Worm (Caenorhabditis elegans): ENCODE results near the gene nspb-3.

DNA sequence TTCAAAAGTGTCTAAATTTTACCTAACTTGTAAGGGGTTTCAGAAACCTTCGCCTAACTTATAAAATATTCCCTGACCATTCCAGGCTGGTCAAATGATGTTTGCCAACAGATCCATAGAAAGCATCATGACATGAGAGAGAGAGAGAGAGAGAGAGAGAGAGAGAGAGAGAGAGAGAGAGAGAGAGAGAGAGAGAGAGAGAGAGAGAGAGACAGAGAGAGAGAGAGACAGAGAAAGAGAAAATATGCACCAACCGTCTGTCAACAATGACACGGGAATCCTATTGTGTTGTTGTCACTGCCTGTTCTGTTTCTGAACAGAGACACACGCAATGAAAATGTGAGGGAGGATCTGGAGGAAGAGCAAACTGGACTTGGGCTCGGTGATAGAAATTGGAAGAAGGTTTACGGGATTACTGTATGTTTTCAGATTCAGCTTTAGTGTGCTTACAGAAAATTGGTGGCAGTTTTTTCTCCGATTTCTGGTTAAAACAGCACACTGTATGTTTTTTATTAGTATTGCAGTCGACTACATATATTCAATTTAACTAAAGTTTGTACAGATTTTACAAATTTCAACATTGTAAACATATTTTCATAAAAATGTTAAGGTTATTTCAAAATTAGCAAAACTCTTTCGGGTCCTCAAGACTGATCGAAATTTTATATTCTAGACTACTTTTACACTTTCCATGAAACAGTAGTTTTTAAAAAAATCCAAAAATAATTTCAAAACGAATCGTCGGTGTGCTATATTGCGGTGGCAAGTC, 18.6 kb downstream of the nspb-3 start:
- TF ChIP-seq nhr-77 (tag; optimal IDR thresholded peaks at IDR 0.05) (no peak), nhr-28 (tag; optimal IDR thresholded peaks at IDR 0.05) (peak; percentile 34), nhr-237 (tag; optimal IDR thresholded peaks at IDR 0.05) (no peak), pqm-1 (tag; optimal IDR thresholded peaks at IDR 0.05) (no peak), lir-3 (tag; optimal IDR thresholded peaks at IDR 0.05) (no peak)

Measured in whole organism, L4 larva.